ENCODE assay signal across 1 worm cellular context in genomic region chrX:8019665-8020064, ce11.
TF ChIP-seq lines count a peak whose summit lies in the region.

No protein-coding gene starts in this region.

TF ChIP-seq in whole organism, L4 larva, 104 proteins besides CTCF, POLR2A, EP300 and RAD21 (continued from another document):
- TF ChIP-seq hlh-11 (tag; optimal IDR thresholded peaks at IDR 0.05; lab: Kevin White, UChicago) (peak; percentile 98), lin-13 (GFP tag; optimal IDR thresholded peaks at IDR 0.05; lab: Kevin White, UChicago) (peak; percentile 59), madf-5 (GFP tag; IDR thresholded peaks at IDR 0.05; lab: Robert Waterston, UW) (0 out of 4 replicates have a peak, but pooled peaks of 1 of the 2 experiments have one; percentile 34), zfp-2 (tag; optimal IDR thresholded peaks at IDR 0.05; lab: Kevin White, UChicago) (no peak), mes-2 (tag; optimal IDR thresholded peaks at IDR 0.05; lab: Kevin White, UChicago; ENCODE audit: poor library complexity, severe bottlenecking) (peak; percentile 73), F10B5.3 (tag; optimal IDR thresholded peaks at IDR 0.05; lab: Kevin White, UChicago) (no peak), duxl-1 (tag; optimal IDR thresholded peaks at IDR 0.05; lab: Kevin White, UChicago; ENCODE audit: poor library complexity) (no peak), mdl-1 (tag; optimal IDR thresholded peaks at IDR 0.05; lab: Kevin White, UChicago) (peak; percentile 88 to 98), nhr-25 (tag; optimal IDR thresholded peaks at IDR 0.05; lab: Kevin White, UChicago; ENCODE audit: borderline replicate concordance, insufficient read depth) (peak; percentile 62), daf-19 (GFP tag; conservative IDR thresholded peaks at IDR 0.05; lab: Robert Waterston, UW) (no peak), lin-38 (GFP tag; IDR thresholded peaks at IDR 0.05; lab: Robert Waterston, UW) (no peak), aly-2 (tag; optimal IDR thresholded peaks at IDR 0.05; lab: Kevin White, UChicago) (no peak), zip-11 (GFP tag; IDR thresholded peaks at IDR 0.05; lab: Robert Waterston, UW) (no peak), F44E2.7 (GFP tag; IDR thresholded peaks at IDR 0.05; lab: Robert Waterston, UW) (no peak), cey-2 (tag; optimal IDR thresholded peaks at IDR 0.05; lab: Kevin White, UChicago; ENCODE audit: borderline replicate concordance, insufficient read depth) (no peak), nhr-10 (tag; optimal IDR thresholded peaks at IDR 0.05; lab: Kevin White, UChicago) (peak; percentile 84), mdt-29 (GFP tag; IDR thresholded peaks at IDR 0.05; lab: Robert Waterston, UW) (peak; percentile 55; the same call in 1 of the 2 replicates), nhr-11 (tag; optimal IDR thresholded peaks at IDR 0.05; lab: Kevin White, UChicago) (peak; percentile 88), zfp-3 (GFP tag; conservative IDR thresholded peaks at IDR 0.05; lab: Robert Waterston, UW) (0 out of 2 replicates have a peak, but pooled peaks have one; percentile 51), lim-7 (GFP tag; IDR thresholded peaks at IDR 0.05; lab: Robert Waterston, UW) (0 out of 2 replicates have a peak, but pooled peaks have one; percentile 12), F49E8.2 (tag; optimal IDR thresholded peaks at IDR 0.05; lab: Kevin White, UChicago; ENCODE audit: borderline replicate concordance) (no peak), arid-1 (GFP tag; conservative IDR thresholded peaks at IDR 0.05; lab: Robert Waterston, UW) (peak; percentile 65; the same call in 1 of the 2 replicates), ztf-11 (tag; optimal IDR thresholded peaks at IDR 0.05; lab: Kevin White, UChicago) (no peak), php-3 (GFP tag; IDR thresholded peaks at IDR 0.05; lab: Robert Waterston, UW) (peak; percentile 61; the same call in 1 of the 2 replicates), nhr-41 (GFP tag; IDR thresholded peaks at IDR 0.05; lab: Robert Waterston, UW) (peak; percentile 49; the same call in 1 of the 2 replicates), ceh-44 (GFP tag; IDR thresholded peaks at IDR 0.05; lab: Robert Waterston, UW) (no peak), Y48G9A.11 (GFP tag; IDR thresholded peaks at IDR 0.05; lab: Robert Waterston, UW) (0 out of 2 replicates have a peak, but pooled peaks have one; percentile 23), egl-27 (tag; optimal IDR thresholded peaks at IDR 0.05; lab: Kevin White, UChicago) (no peak)
